Fruit fly (Drosophila melanogaster): ENCODE measurements around the gene Sym.

- no peak for TF ChIP-seq CG8478 (optimal IDR thresholded peaks at IDR 0.05)
- no peak for TF ChIP-seq CTCF (optimal IDR thresholded peaks at IDR 0.05)
These were observed 4.4 kb upstream of the Sym start for dm6 chr3R:5746646-5747045.

Data from S2 (cell line).